Worm (Caenorhabditis elegans) whole organism, young adult: ENCODE measurements around the gene ZK930.2.

Experiments used
- F57C9.4 ChIP-seq: sonication (generic microtip); optimal IDR thresholded peaks from 2 replicates; lab custom pipeline; 2017; ENCODE audit warnings: mild to moderate bottlenecking, missing genetic modification characterization, missing compliant biosample characterization
- Y56A3A.18 ChIP-seq: fragments of 200-800 bp; sonication (Bioruptor generic); IDR thresholded peaks from 2 replicates; pipeline ENCODE4 v1.3.6; 2022; ENCODE audit warnings: missing genetic modification reagents, missing genetic modification characterization, missing compliant biosample characterization
- aptf-2 ChIP-seq: fragments of 200-800 bp; sonication (Bioruptor generic); conservative IDR thresholded peaks from 2 replicates; pipeline ENCODE4 v1.3.6; 2022; ENCODE audit warnings: missing genetic modification reagents, missing genetic modification characterization, missing compliant biosample characterization
- atf-7 ChIP-seq: sonication (generic microtip); optimal IDR thresholded peaks from 2 replicates; lab custom pipeline; 2017; ENCODE audit warnings: mild to moderate bottlenecking, missing genetic modification characterization, missing compliant biosample characterization
- ceh-27 ChIP-seq: fragments of 200-800 bp; sonication (Bioruptor generic); optimal IDR thresholded peaks from 2 replicates; lab custom pipeline; 2018; ENCODE audit warnings: mild to moderate bottlenecking, missing genetic modification characterization, moderate library complexity, missing compliant biosample characterization
- lin-26 ChIP-seq: fragments of 200-800 bp; sonication (Bioruptor generic); IDR thresholded peaks from 2 replicates; pipeline ENCODE4 v1.3.6; 2022; ENCODE audit warnings: missing genetic modification reagents, missing genetic modification characterization, missing compliant biosample characterization
- snpc-4 ChIP-seq, 5 experiments: fragments of 150-350 bp in 1 of 5; sonication (generic microtip) in 4 of 5; optimal IDR thresholded peaks; 2 replicates each; lab custom pipeline; 2014 to 2018; ENCODE audit warnings: missing genetic modification characterization in 5 of 5, missing biosample characterization in 3 of 5, antibody characterized with exemption in 2 of 5, mild to moderate bottlenecking in 2 of 5, missing compliant biosample characterization in 2 of 5, missing genotype in 2 of 5, moderate library complexity in 2 of 5, missing genetic modification reagents in 1 of 5
- somi-1 ChIP-seq: fragments of 200-800 bp; sonication (Bioruptor generic); optimal IDR thresholded peaks from 2 replicates; lab custom pipeline; 2018; ENCODE audit warnings: mild to moderate bottlenecking, missing genetic modification characterization, missing compliant biosample characterization
- ztf-22 ChIP-seq: fragments of 200-800 bp; sonication (Bioruptor generic); optimal IDR thresholded peaks from 2 replicates; lab custom pipeline; 2018; ENCODE audit warnings: mild to moderate bottlenecking, missing genetic modification characterization, moderate library complexity, missing compliant biosample characterization
- ztf-26 ChIP-seq: sonication (generic microtip); optimal IDR thresholded peaks from 2 replicates; lab custom pipeline; 2017; ENCODE audit warnings: missing genetic modification characterization, missing compliant biosample characterization

The ZK930.2 gene

DNA sequence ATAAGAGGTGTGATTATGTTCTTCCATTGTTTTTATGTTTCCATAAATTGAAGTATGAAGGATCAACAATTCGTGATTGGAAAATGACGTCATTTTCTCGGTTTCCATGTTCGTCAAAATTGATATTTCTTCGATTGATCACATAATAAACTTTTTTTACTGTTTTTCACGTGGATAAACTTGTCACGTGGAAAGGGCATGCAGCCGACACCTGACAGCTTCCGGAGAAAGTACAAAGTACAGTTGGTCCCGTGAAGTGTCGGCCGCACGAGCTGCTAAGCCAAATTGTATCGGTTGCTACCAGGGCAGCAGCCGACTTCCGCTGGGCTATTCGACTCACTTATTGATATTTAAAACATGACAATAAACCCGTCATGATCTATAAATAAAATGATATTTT lies 51.6 kb downstream of the ZK930.2 start:
- no peak for TF ChIP-seq snpc-4 (GFP tag; optimal IDR thresholded peaks at IDR 0.05; lab: Kevin White, UChicago)
- peak; percentile 23 to 87 (median 78) for TF ChIP-seq snpc-4 (tag; optimal IDR thresholded peaks at IDR 0.05; lab: Kevin White, UChicago)
- no peak for TF ChIP-seq Y56A3A.18 (GFP tag; lab: Robert Waterston, UW)
- no peak for TF ChIP-seq aptf-2 (GFP tag; lab: Robert Waterston, UW)
- no peak for TF ChIP-seq F57C9.4 (tag; lab: Kevin White, UChicago)
- 0 out of 2 replicates have a peak, but pooled peaks have one; percentile 38 for TF ChIP-seq lin-26 (GFP tag; lab: Robert Waterston, UW)
- peak; percentile 61 for TF ChIP-seq ztf-26 (tag; lab: Kevin White, UChicago)
- TF ChIP-seq somi-1 (GFP tag; lab: Kevin White, UChicago) = peak; percentile 18
- no peak for TF ChIP-seq ztf-22 (GFP tag; lab: Kevin White, UChicago)
- no peak for TF ChIP-seq ceh-27 (GFP tag; lab: Kevin White, UChicago)
- TF ChIP-seq atf-7 (tag; lab: Kevin White, UChicago) = peak; percentile 50
- TF ChIP-seq, all 124 proteins: peak for 5
